Worm (Caenorhabditis elegans): ENCODE results near the gene F44F4.10.

- no peak for TF ChIP-seq T22C8.4 (GFP tag; IDR thresholded peaks at IDR 0.05)
- TF ChIP-seq flt-1 (GFP tag; IDR thresholded peaks at IDR 0.05): no peak
- TF ChIP-seq cog-1 (tag; optimal IDR thresholded peaks at IDR 0.05): no peak
- no peak for TF ChIP-seq tab-1 (GFP tag; IDR thresholded peaks at IDR 0.05)
- no peak for TF ChIP-seq med-1 (GFP tag; optimal IDR thresholded peaks at IDR 0.05; ENCODE audit: insufficient read depth)
- TF ChIP-seq ztf-23 (GFP tag; IDR thresholded peaks at IDR 0.05): no peak
- no peak for TF ChIP-seq klf-2 (GFP tag; conservative IDR thresholded peaks at IDR 0.05)
- TF ChIP-seq ztf-29 (GFP tag; IDR thresholded peaks at IDR 0.05): no peak
Observed at ce11 chrII:10959138-10959537, 42.1 kb upstream of the F44F4.10 start.

Measured in whole organism, midembryonic.